Worm (Caenorhabditis elegans) whole organism, L3 larva: ENCODE results near the gene F52E4.5.

Experiments used
- ceh-28 ChIP-seq: fragments of 150-350 bp; optimal IDR thresholded peaks from 2 replicates; lab custom pipeline; 2014; ENCODE audit warnings: missing biosample characterization, missing genetic modification reagents, missing genetic modification characterization
- egl-27 ChIP-seq: sonication (generic microtip); optimal IDR thresholded peaks from 4 replicates; lab custom pipeline; 2017; ENCODE audit warnings: missing biosample characterization, missing genetic modification reagents, missing genetic modification characterization
- mdl-1 ChIP-seq: fragments of 150-350 bp; optimal IDR thresholded peaks from 2 replicates; lab custom pipeline; 2014; ENCODE audit warnings: missing biosample characterization, missing genetic modification characterization

DNA sequence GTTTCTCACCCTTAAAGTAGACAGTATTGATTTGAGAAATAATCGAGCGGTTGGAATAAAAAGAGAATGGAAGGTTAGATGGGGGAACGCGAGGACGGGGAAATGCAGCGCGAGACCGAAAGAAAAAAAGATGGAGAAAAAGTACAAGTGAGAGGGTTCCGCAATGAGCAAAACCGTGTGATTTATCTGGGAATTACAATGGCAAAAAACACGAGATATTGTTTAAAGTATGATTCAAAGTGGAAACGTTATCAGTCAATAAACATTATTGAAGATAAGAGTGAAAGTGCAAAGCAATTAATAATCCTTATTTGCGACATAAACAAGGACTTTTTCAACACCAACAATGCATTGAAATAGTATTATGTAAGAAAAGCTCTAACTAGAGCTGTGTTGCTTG lies 15.0 kb upstream of the F52E4.5 start, which contains the start of gene ztf-13:
- TF ChIP-seq mdl-1 (tag; lab: Kevin White, UChicago) = no peak
- no peak for TF ChIP-seq egl-27 (tag; lab: Kevin White, UChicago)
- peak; percentile 2 for TF ChIP-seq ceh-28 (tag; lab: Kevin White, UChicago)
